Fruit fly (Drosophila melanogaster): ENCODE results near the gene bc10.

The bc10 gene

DNA sequence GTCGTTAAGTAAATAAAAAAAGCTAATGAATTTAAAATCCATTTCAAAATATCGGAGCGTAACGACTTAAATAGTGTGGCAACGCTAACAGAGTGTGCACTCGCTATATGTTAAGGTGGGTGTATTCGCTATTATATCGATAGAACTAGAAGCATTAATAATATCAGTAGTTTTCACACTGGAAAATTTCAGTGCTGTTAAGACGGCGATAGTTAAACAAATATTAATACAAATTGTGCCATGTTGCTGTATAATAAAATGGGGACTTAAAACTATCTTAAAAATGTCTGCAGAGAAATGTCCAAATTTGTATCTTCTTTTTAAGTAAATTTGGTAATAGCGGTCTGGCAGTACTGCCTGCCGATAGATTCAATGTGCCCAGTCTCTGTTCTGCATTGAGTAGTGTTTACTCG is 18.3 kb downstream of the bc10 start (continued):
- peak; percentile 36 for TF ChIP-seq CG2202 (tag; optimal IDR thresholded peaks at IDR 0.05)
- peak; percentile 16 for TF ChIP-seq kni (GFP tag; optimal IDR thresholded peaks at IDR 0.05)
- peak; percentile 91 for TF ChIP-seq ranshi (GFP tag; IDR thresholded peaks at IDR 0.05)
- peak; percentile 92 for TF ChIP-seq knrl (GFP tag; IDR thresholded peaks at IDR 0.05; ENCODE audit: partially characterized antibody)
- no peak for TF ChIP-seq abd-A (tag; optimal IDR thresholded peaks at IDR 0.05)
- peak; percentile 63 for TF ChIP-seq CG33213 (GFP tag; optimal IDR thresholded peaks at IDR 0.05)
- TF ChIP-seq CG11696 (GFP tag; IDR thresholded peaks at IDR 0.05), result peak; percentile 60
- TF ChIP-seq CG12391 (tag; optimal IDR thresholded peaks at IDR 0.05), result peak; percentile 90
- peak; percentile 91 for TF ChIP-seq CHES-1-like (GFP tag; optimal IDR thresholded peaks at IDR 0.05)
- TF ChIP-seq danr (GFP tag; IDR thresholded peaks at IDR 0.05), result peak; percentile 88
- no peak for TF ChIP-seq br (optimal IDR thresholded peaks at IDR 0.05)
- peak; percentile 92 for TF ChIP-seq al (GFP tag; IDR thresholded peaks at IDR 0.05)
- TF ChIP-seq CG8924 (tag; optimal IDR thresholded peaks at IDR 0.05), result peak; percentile 80
- peak in 1 of 2 experiments; percentile 12 for TF ChIP-seq Trl (optimal IDR thresholded peaks at IDR 0.05)
- peak; percentile 82 for TF ChIP-seq Trl (GFP tag; optimal IDR thresholded peaks at IDR 0.05)
- TF ChIP-seq CG4404 (GFP tag; IDR thresholded peaks at IDR 0.05), result peak; percentile 90
- peak; percentile 67 for TF ChIP-seq Ravus (GFP tag; IDR thresholded peaks at IDR 0.05)
- peak; percentile 21 for TF ChIP-seq CG1529 (GFP tag; optimal IDR thresholded peaks at IDR 0.05)
- peak; percentile 70 for TF ChIP-seq CG10979 (tag; optimal IDR thresholded peaks at IDR 0.05)
- no peak for TF ChIP-seq CG7839 (tag; optimal IDR thresholded peaks at IDR 0.05)
- TF ChIP-seq CG3407 (GFP tag; optimal IDR thresholded peaks at IDR 0.05), result no peak
- peak; percentile 50 for TF ChIP-seq CG12744 (GFP tag; optimal IDR thresholded peaks at IDR 0.05)
- TF ChIP-seq CG15479 (GFP tag; optimal IDR thresholded peaks at IDR 0.05), result no peak
- no peak for TF ChIP-seq cg (GFP tag; optimal IDR thresholded peaks at IDR 0.05)
- peak; percentile 67 for TF ChIP-seq Hmx (GFP tag; optimal IDR thresholded peaks at IDR 0.05)
- TF ChIP-seq CG11723 (GFP tag; optimal IDR thresholded peaks at IDR 0.05), result no peak
- peak; percentile 90 for TF ChIP-seq bab2 (GFP tag; optimal IDR thresholded peaks at IDR 0.05)
- peak; percentile 92 for TF ChIP-seq ind (GFP tag; optimal IDR thresholded peaks at IDR 0.05)
- peak; percentile 81 for TF ChIP-seq CG10209 (GFP tag; optimal IDR thresholded peaks at IDR 0.05)
- TF ChIP-seq odd (GFP tag; optimal IDR thresholded peaks at IDR 0.05), result no peak
- TF ChIP-seq CG16863 (GFP tag; optimal IDR thresholded peaks at IDR 0.05), result peak; percentile 75
- peak; percentile 92 for TF ChIP-seq vvl (GFP tag; IDR thresholded peaks at IDR 0.05)
- TF ChIP-seq Dek (tag; optimal IDR thresholded peaks at IDR 0.05), result peak; percentile 85
- TF ChIP-seq cwo (GFP tag; optimal IDR thresholded peaks at IDR 0.05), result peak; percentile 52
- TF ChIP-seq Taf1 (GFP tag; IDR thresholded peaks at IDR 0.05), result peak; percentile 82
- TF ChIP-seq CG2678 (tag; optimal IDR thresholded peaks at IDR 0.05), result no peak
- TF ChIP-seq MTF-1 (GFP tag; optimal IDR thresholded peaks at IDR 0.05; ENCODE audit: borderline replicate concordance), result no peak
- TF ChIP-seq zen (tag; optimal IDR thresholded peaks at IDR 0.05), result peak; percentile 86
- TF ChIP-seq CG10267 (tag; optimal IDR thresholded peaks at IDR 0.05), result peak; percentile 90
- no peak for TF ChIP-seq nom (GFP tag; optimal IDR thresholded peaks at IDR 0.05)
- no peak for TF ChIP-seq CG11504 (tag; optimal IDR thresholded peaks at IDR 0.05)
- no peak for TF ChIP-seq CG33557 (GFP tag; optimal IDR thresholded peaks at IDR 0.05)
- no peak for TF ChIP-seq Dfd (GFP tag; optimal IDR thresholded peaks at IDR 0.05)
- TF ChIP-seq Mes4 (GFP tag; optimal IDR thresholded peaks at IDR 0.05), result peak; percentile 55
- peak; percentile 67 for TF ChIP-seq seq (GFP tag; IDR thresholded peaks at IDR 0.05)
- TF ChIP-seq sim (GFP tag; IDR thresholded peaks at IDR 0.05), result peak; percentile 40; the same call in 1 of the 2 replicates
- peak; percentile 66; the same call in 1 of the 3 replicates for TF ChIP-seq CG2199 (GFP tag; IDR thresholded peaks at IDR 0.05)
- peak; percentile 92 for TF ChIP-seq Rx (GFP tag; IDR thresholded peaks at IDR 0.05)
- peak; percentile 79 for TF ChIP-seq CG34224 (GFP tag; IDR thresholded peaks at IDR 0.05; ENCODE audit: partially characterized antibody)
- TF ChIP-seq CG14710 (tag; optimal IDR thresholded peaks at IDR 0.05), result peak; percentile 94
- peak; percentile 80 to 87 for TF ChIP-seq chif (GFP tag; optimal IDR thresholded peaks at IDR 0.05)
